Fruit fly (Drosophila melanogaster): ENCODE data around the gene Syx17.
A peak's percentile ranks its signal among the peaks of the same experiment; 100 is the strongest.

The Syx17 gene

dm6 chr3L:4380231-4380645 is 23.0 kb upstream of the Syx17 start, which contains the start of gene DopEcR (continued):
- TF ChIP-seq CG2120 (GFP tag; optimal IDR thresholded peaks at IDR 0.05) = no peak
- TF ChIP-seq Blimp-1 (GFP tag; optimal IDR thresholded peaks at IDR 0.05) = peak; percentile 38
- TF ChIP-seq CG16815 (GFP tag; optimal IDR thresholded peaks at IDR 0.05) = no peak
- TF ChIP-seq CG30431 (GFP tag; optimal IDR thresholded peaks at IDR 0.05) = no peak
- TF ChIP-seq Dip2 (GFP tag; IDR thresholded peaks at IDR 0.05) = no peak
- TF ChIP-seq gcm (GFP tag; optimal IDR thresholded peaks at IDR 0.05) = peak; percentile 48
- TF ChIP-seq fru (optimal IDR thresholded peaks at IDR 0.05) = no peak
- no peak for TF ChIP-seq ssp (GFP tag; IDR thresholded peaks at IDR 0.05)
- TF ChIP-seq Bdp1 (GFP tag; optimal IDR thresholded peaks at IDR 0.05) = no peak
- TF ChIP-seq Dek (tag; optimal IDR thresholded peaks at IDR 0.05) = no peak
- TF ChIP-seq CG8924 (tag; optimal IDR thresholded peaks at IDR 0.05) = no peak
- TF ChIP-seq bigmax (GFP tag; optimal IDR thresholded peaks at IDR 0.05) = no peak
- peak; percentile 85 for TF ChIP-seq CG16779 (GFP tag; IDR thresholded peaks at IDR 0.05)
- 0 out of 3 replicates have a peak, but pooled peaks have one; percentile 15 for TF ChIP-seq otp (GFP tag; IDR thresholded peaks at IDR 0.05)
- no peak for TF ChIP-seq gsb-n (tag; optimal IDR thresholded peaks at IDR 0.05)
- no peak for TF ChIP-seq ranshi (GFP tag; IDR thresholded peaks at IDR 0.05)
- TF ChIP-seq her (GFP tag; optimal IDR thresholded peaks at IDR 0.05) = peak; percentile 11
- TF ChIP-seq fd64A (GFP tag; optimal IDR thresholded peaks at IDR 0.05) = peak; percentile 46
- TF ChIP-seq pnt (GFP tag; optimal IDR thresholded peaks at IDR 0.05) = no peak
- no peak for TF ChIP-seq fd96Cb (tag; optimal IDR thresholded peaks at IDR 0.05)
- TF ChIP-seq CG17802 (tag; optimal IDR thresholded peaks at IDR 0.05) = no peak
- no peak for TF ChIP-seq CG31224 (GFP tag; IDR thresholded peaks at IDR 0.05)
- TF ChIP-seq Ravus (GFP tag; IDR thresholded peaks at IDR 0.05) = no peak
- peak; percentile 38 for TF ChIP-seq BtbVII (GFP tag; optimal IDR thresholded peaks at IDR 0.05)
- no peak for TF ChIP-seq CG11085 (GFP tag; IDR thresholded peaks at IDR 0.05)
- TF ChIP-seq fd3F (GFP tag; optimal IDR thresholded peaks at IDR 0.05) = no peak
- no peak for TF ChIP-seq p53 (GFP tag; optimal IDR thresholded peaks at IDR 0.05)
- TF ChIP-seq CG7372 (GFP tag; IDR thresholded peaks at IDR 0.05) = no peak
- no peak for TF ChIP-seq CG11456 (GFP tag; IDR thresholded peaks at IDR 0.05)
- TF ChIP-seq Hr51 (GFP tag; optimal IDR thresholded peaks at IDR 0.05) = no peak
- no peak for TF ChIP-seq CG18476 (GFP tag; optimal IDR thresholded peaks at IDR 0.05)
- no peak for TF ChIP-seq slou (GFP tag; optimal IDR thresholded peaks at IDR 0.05)
- no peak for TF ChIP-seq exex (tag; optimal IDR thresholded peaks at IDR 0.05)
- TF ChIP-seq sna (GFP tag; IDR thresholded peaks at IDR 0.05; ENCODE audit: partially characterized antibody) = peak; percentile 73
- TF ChIP-seq pzg (GFP tag; optimal IDR thresholded peaks at IDR 0.05) = no peak
- no peak for TF ChIP-seq corto (GFP tag; optimal IDR thresholded peaks at IDR 0.05)
- no peak for TF ChIP-seq nom (GFP tag; optimal IDR thresholded peaks at IDR 0.05)
- no peak for TF ChIP-seq usp (GFP tag; optimal IDR thresholded peaks at IDR 0.05)
- no peak for TF ChIP-seq cato (GFP tag; optimal IDR thresholded peaks at IDR 0.05; ENCODE audit: borderline replicate concordance)
- peak; percentile 21 for TF ChIP-seq HmgZ (tag; optimal IDR thresholded peaks at IDR 0.05)
- TF ChIP-seq nerfin-2 (GFP tag; IDR thresholded peaks at IDR 0.05; ENCODE audit: partially characterized antibody) = no peak
- TF ChIP-seq CG6854 (GFP tag; optimal IDR thresholded peaks at IDR 0.05) = peak; percentile 32
- TF ChIP-seq cwo (GFP tag; optimal IDR thresholded peaks at IDR 0.05) = no peak
- no peak for TF ChIP-seq CG2678 (tag; optimal IDR thresholded peaks at IDR 0.05)
- TF ChIP-seq wek (GFP tag; optimal IDR thresholded peaks at IDR 0.05) = peak; percentile 42
- no peak for TF ChIP-seq CG6654 (GFP tag; optimal IDR thresholded peaks at IDR 0.05)
- no peak for TF ChIP-seq NC2α (GFP tag; optimal IDR thresholded peaks at IDR 0.05)
- TF ChIP-seq CG9437 (GFP tag; optimal IDR thresholded peaks at IDR 0.05) = no peak
- TF ChIP-seq insv (GFP tag; optimal IDR thresholded peaks at IDR 0.05) = no peak
- no peak for TF ChIP-seq dan (GFP tag; IDR thresholded peaks at IDR 0.05)
- TF ChIP-seq MBD-R2 (GFP tag; IDR thresholded peaks at IDR 0.05) = no peak
- no peak for TF ChIP-seq CG9215 (GFP tag; IDR thresholded peaks at IDR 0.05)
